Worm (Caenorhabditis elegans) whole organism, midembryonic: Measurements from ENCODE around the gene let-70.

Experiments
- T22C8.4 ChIP-seq: fragments of 200-800 bp; sonication (Bioruptor generic); IDR thresholded peaks from 2 replicates; pipeline ENCODE4 v1.3.6; 2022; ENCODE audit warnings: missing genetic modification characterization, missing compliant biosample characterization
- flt-1 ChIP-seq: fragments of 200-800 bp; sonication (Bioruptor generic); IDR thresholded peaks from 2 replicates; pipeline ENCODE4 v1.3.6; 2022; ENCODE audit warnings: missing genetic modification characterization, missing compliant biosample characterization
- ref-1 ChIP-seq: fragments of 200-800 bp; sonication (Bioruptor generic); conservative IDR thresholded peaks from 2 replicates; pipeline ENCODE4 v1.3.6; 2022; ENCODE audit warnings: missing genetic modification reagents, missing genetic modification characterization, missing compliant biosample characterization
- ztf-29 ChIP-seq: fragments of 200-800 bp; sonication (Bioruptor generic); IDR thresholded peaks from 2 replicates; pipeline ENCODE4 v1.3.6; 2022; ENCODE audit warnings: missing genetic modification reagents, missing genetic modification characterization, missing compliant biosample characterization

DNA sequence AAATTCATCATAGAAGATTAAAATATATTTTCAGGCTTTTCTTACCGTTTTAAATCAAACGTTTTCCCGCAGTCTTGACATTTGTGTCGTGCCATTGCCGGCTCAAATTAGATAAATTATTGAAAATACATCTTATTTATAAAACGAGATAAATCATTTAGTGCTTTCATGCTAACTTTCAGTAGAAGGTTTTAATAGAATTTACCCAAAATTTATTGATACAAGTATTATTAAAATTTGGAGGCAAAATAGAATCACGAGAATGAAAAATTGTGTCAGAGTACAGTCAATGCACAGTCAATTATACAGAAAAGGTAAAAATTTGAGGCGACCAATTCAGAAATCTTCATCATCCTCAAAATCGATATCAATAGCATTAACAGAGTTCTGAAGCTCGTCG lies 3.6 kb downstream of the let-70 start, which contains the start of gene Y5F2A.4:
- TF ChIP-seq T22C8.4 (no peak), ref-1 (GFP tag; lab: Robert Waterston, UW) (no peak), flt-1 (GFP tag; lab: Robert Waterston, UW) (no peak), ztf-29 (GFP tag; lab: Robert Waterston, UW) (no peak)
